Worm (Caenorhabditis elegans) whole organism, midembryonic: ENCODE data around the gene F26F12.8.
A peak's percentile ranks its signal among the peaks of the same experiment; 100 is the strongest.

ENCODE experiments used
- T22C8.4 ChIP-seq: fragments of 200-800 bp; sonication (Bioruptor generic); IDR thresholded peaks from 2 replicates; pipeline ENCODE4 v1.3.6; 2022; ENCODE audit warnings: missing genetic modification characterization, missing compliant biosample characterization
- cog-1 ChIP-seq: sonication (generic microtip); optimal IDR thresholded peaks from 2 replicates; lab custom pipeline; 2016; ENCODE audit warnings: missing genetic modification characterization, missing compliant biosample characterization
- flt-1 ChIP-seq: fragments of 200-800 bp; sonication (Bioruptor generic); IDR thresholded peaks from 2 replicates; pipeline ENCODE4 v1.3.6; 2022; ENCODE audit warnings: missing genetic modification characterization, missing compliant biosample characterization
- klf-2 ChIP-seq: fragments of 200-800 bp; sonication (Bioruptor generic); conservative IDR thresholded peaks from 2 replicates; pipeline ENCODE4 v1.3.6; 2022; ENCODE audit warnings: missing genetic modification reagents, missing genetic modification characterization, missing compliant biosample characterization
- med-1 ChIP-seq: sonication (generic microtip); optimal IDR thresholded peaks from 2 replicates; lab custom pipeline; 2017; ENCODE audit warnings: missing genetic modification characterization, mild to moderate bottlenecking, missing compliant biosample characterization, antibody characterized with exemption, missing genetic modification reagents; ENCODE audit not compliant: insufficient read depth
- ref-1 ChIP-seq: fragments of 200-800 bp; sonication (Bioruptor generic); conservative IDR thresholded peaks from 2 replicates; pipeline ENCODE4 v1.3.6; 2022; ENCODE audit warnings: missing genetic modification reagents, missing genetic modification characterization, missing compliant biosample characterization
- tab-1 ChIP-seq: fragments of 200-800 bp; sonication (Bioruptor generic); IDR thresholded peaks from 2 replicates; pipeline ENCODE4 v1.3.6; 2022; ENCODE audit warnings: missing genetic modification characterization, missing compliant biosample characterization
- ztf-23 ChIP-seq: fragments of 200-800 bp; sonication (Bioruptor generic); IDR thresholded peaks from 2 replicates; pipeline ENCODE4 v1.3.6; 2022; ENCODE audit warnings: missing genetic modification reagents, missing genetic modification characterization, missing compliant biosample characterization
- ztf-29 ChIP-seq: fragments of 200-800 bp; sonication (Bioruptor generic); IDR thresholded peaks from 2 replicates; pipeline ENCODE4 v1.3.6; 2022; ENCODE audit warnings: missing genetic modification reagents, missing genetic modification characterization, missing compliant biosample characterization

F26F12.8 gene

DNA sequence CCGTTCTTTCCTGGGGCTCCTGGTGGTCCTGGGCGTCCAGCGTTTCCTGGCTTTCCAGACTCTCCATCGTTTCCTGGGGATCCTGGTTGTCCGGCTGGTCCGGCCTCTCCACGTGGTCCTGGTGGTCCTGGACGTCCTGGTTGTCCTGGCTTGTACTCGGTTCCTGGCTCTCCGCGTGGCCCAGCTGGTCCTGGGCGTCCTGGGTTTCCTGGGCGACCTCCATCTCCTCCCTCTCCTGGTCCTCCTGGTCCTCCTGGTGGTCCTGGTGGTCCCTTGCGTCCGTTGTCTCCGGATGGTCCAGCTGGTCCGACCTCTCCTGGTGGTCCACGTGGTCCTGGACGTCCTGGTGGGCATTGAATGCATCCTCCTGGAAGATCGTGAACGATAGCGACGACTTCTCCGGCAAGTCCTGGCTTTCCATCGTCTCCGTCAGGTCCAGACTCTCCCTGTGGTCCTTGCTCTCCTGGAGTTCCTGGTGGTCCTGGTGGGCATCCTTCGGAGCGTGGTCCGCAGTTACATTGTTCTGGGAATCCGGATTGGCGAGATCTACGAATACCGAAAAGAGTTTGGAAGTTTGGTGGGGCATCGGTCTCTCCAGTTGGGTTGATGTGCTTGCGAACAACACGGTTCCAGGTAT is 26.2 kb downstream of the F26F12.8 start:
- TF ChIP-seq ztf-29 (no peak), flt-1 (GFP tag; lab: Robert Waterston, UW) (no peak), med-1 (GFP tag; lab: Kevin White, UChicago) (no peak), cog-1 (no peak), tab-1 (0 out of 2 replicates have a peak, but pooled peaks have one; percentile 17), ztf-23 (GFP tag; lab: Robert Waterston, UW) (no peak), T22C8.4 (no peak), ref-1 (GFP tag; lab: Robert Waterston, UW) (no peak)

DNA sequence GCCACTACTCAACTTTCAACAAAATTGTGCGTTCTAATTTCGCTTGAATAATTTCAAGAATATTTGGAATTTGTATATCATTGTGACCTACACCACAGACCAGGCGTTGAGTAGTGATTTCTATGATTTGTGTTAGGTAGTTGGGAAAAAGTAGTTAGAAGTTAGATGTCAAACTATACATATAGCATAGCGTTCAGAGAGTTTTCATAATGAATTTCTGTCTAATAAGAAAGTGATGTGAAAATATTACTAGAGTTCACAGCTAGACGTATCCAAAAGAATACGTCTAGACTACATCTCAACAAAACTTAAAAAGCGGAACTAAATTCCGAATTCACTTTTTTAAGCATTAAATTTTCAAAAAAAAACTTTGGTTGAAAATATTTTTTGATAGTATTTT is 26.9 kb downstream of the F26F12.8 start:
- TF ChIP-seq med-1 (GFP tag; lab: Kevin White, UChicago) = no peak
- TF ChIP-seq klf-2 (GFP tag; lab: Robert Waterston, UW) = no peak
- TF ChIP-seq T22C8.4 = no peak
- no peak for TF ChIP-seq cog-1
- no peak for TF ChIP-seq ztf-23 (GFP tag; lab: Robert Waterston, UW)
- no peak for TF ChIP-seq flt-1 (GFP tag; lab: Robert Waterston, UW)
- TF ChIP-seq tab-1 = no peak
- TF ChIP-seq ref-1 (GFP tag; lab: Robert Waterston, UW) = no peak
- no peak for TF ChIP-seq ztf-29

ce11 chrV:5833531-5833930 is 28.8 kb downstream of the F26F12.8 start, which contains the start of gene srh-76:
Gene srh-76, plus strand, starts transcription at chrV:5833831.
- TF ChIP-seq ztf-23 (GFP tag; lab: Robert Waterston, UW) (no peak), ztf-29 (no peak), tab-1 (no peak), T22C8.4 (no peak), ref-1 (GFP tag; lab: Robert Waterston, UW) (no peak), med-1 (GFP tag; lab: Kevin White, UChicago) (no peak), flt-1 (GFP tag; lab: Robert Waterston, UW) (no peak), klf-2 (GFP tag; lab: Robert Waterston, UW) (no peak)

DNA sequence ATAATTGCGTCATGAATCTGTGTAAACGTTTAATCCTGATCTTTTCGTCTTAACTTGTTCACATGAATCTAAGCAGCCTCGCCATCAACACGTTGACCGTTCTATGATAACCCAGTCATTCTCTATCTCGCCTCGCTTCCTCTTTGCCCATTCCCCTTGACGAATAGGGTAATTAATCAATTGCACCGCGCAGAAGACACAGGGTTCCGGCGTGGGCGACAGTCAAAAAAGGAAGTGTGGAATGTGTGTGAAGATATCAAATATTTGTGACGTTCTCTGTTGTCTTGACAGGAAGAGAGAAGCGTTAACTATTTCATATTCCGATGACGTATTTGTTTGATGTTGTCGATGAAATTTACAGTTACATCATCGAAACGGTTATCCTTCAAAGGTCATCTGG is 29.5 kb downstream of the F26F12.8 start:
- no peak for TF ChIP-seq ztf-23 (GFP tag; lab: Robert Waterston, UW)
- no peak for TF ChIP-seq flt-1 (GFP tag; lab: Robert Waterston, UW)
- no peak for TF ChIP-seq ztf-29
- no peak for TF ChIP-seq cog-1
- TF ChIP-seq med-1 (GFP tag; lab: Kevin White, UChicago) = no peak
- TF ChIP-seq ref-1 (GFP tag; lab: Robert Waterston, UW) = no peak
- no peak for TF ChIP-seq tab-1
- no peak for TF ChIP-seq T22C8.4
- TF ChIP-seq klf-2 (GFP tag; lab: Robert Waterston, UW) = no peak

DNA sequence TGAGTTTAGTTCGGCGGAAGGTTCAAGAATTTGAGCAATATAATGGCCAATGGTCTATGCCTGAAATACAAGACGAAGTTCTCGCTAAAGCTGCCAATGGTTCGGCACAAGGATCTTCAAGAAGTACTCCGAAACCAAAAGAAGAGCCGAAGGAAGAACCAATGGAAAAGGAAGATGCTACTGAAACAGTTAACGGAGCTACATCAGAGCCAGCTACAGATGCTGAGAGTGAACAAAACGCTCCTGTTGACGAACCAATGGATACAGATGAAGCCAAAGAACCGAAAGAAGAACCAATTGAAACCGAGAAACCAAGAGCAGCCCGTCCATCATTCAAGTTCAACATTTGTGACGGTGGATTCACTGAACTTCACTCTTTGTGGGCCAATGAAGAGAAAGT is 31.1 kb downstream of the F26F12.8 start:
- TF ChIP-seq ref-1 (GFP tag; lab: Robert Waterston, UW) (no peak), cog-1 (no peak), ztf-29 (no peak), flt-1 (GFP tag; lab: Robert Waterston, UW) (no peak), tab-1 (no peak), med-1 (GFP tag; lab: Kevin White, UChicago) (no peak), klf-2 (GFP tag; lab: Robert Waterston, UW) (no peak)

ce11 chrV:5826592-5826991 is 35.7 kb downstream of the F26F12.8 start, which contains the start of gene let-418:
Gene let-418, plus strand, starts transcription at chrV:5826833.
- no peak for TF ChIP-seq klf-2 (GFP tag; lab: Robert Waterston, UW)
- TF ChIP-seq ztf-29 = no peak
- TF ChIP-seq ztf-23 (GFP tag; lab: Robert Waterston, UW) = no peak
- no peak for TF ChIP-seq ref-1 (GFP tag; lab: Robert Waterston, UW)
- no peak for TF ChIP-seq tab-1
- TF ChIP-seq cog-1 = no peak
- TF ChIP-seq flt-1 (GFP tag; lab: Robert Waterston, UW) = no peak
- TF ChIP-seq med-1 (GFP tag; lab: Kevin White, UChicago) = no peak
- TF ChIP-seq T22C8.4 = no peak

DNA sequence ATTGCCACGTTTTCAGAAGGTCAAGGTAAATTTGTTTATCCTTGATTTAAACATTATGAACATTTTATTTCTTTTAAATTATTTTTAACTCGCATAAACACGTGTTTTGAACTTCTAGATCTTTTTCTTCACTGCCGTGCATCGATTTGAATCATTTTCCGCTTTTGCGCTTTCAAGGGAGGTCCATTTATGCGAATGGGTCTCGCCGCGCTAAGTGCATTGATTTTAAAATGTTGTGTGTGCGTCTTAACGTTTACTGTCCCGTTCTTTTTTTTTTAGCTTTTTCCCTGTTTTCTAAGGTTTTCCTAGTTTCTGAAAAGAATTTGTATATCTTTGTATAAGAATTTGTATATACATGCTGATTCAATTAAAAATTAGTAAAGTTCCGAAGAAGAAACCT is 36.9 kb downstream of the F26F12.8 start:
- TF ChIP-seq T22C8.4 (no peak), flt-1 (GFP tag; lab: Robert Waterston, UW) (no peak), ztf-29 (no peak), klf-2 (GFP tag; lab: Robert Waterston, UW) (no peak), med-1 (GFP tag; lab: Kevin White, UChicago) (no peak), ref-1 (GFP tag; lab: Robert Waterston, UW) (no peak)

DNA sequence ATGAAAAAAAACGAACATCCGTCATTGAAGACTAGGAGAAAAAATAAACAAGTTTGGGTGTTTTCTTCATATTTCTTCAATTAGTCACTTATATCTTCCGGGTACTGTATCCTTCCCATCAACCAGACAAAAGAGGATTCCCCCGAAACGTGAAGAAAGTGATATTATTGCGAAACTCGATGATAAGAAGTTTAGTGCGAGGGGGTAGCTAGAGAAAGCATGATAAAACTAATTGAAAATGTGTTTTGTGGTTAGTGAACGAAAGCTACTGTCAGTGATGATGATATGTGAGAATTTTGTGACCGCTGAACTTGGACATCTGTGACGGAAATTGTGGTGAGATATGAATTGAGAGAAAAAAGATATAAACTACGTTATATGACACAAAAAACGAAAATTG is 39.4 kb downstream of the F26F12.8 start:
- TF ChIP-seq T22C8.4 (no peak), ztf-23 (GFP tag; lab: Robert Waterston, UW) (no peak)

DNA sequence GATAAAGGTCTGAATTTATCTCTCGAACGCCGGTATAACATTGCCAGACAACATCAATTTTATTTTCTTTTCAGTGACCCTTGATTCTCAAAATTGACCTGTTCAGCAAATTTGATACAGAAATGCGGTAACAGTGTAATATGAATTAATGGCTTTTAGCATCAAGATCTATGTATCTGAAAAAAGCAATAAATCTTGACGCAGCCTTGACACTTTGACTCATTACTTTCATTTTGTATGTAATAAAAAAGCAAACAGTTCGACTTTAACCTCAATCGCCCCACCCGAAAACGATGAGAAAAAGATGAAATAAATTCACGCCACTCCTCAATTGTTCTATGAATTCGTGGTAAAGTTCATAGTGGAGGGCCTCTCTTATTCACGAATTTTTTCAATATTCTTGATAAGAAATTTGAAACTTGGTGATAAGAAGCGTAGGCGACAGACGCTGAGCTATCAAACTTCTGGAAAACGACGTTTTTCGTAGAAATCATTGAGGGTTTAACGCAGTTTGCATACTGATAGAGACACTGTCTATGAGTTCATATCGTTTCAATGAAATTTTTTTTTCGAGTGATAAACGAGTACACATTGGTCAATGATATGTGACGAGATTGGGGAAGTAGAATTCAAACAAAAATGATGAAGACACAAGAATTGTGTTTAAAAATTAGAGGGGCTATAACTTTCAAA is 40.7 kb downstream of the F26F12.8 start:
- TF ChIP-seq T22C8.4 (no peak), ref-1 (GFP tag; lab: Robert Waterston, UW) (no peak), ztf-23 (GFP tag; lab: Robert Waterston, UW) (no peak), tab-1 (no peak), flt-1 (GFP tag; lab: Robert Waterston, UW) (no peak), klf-2 (GFP tag; lab: Robert Waterston, UW) (no peak), med-1 (GFP tag; lab: Kevin White, UChicago) (no peak), cog-1 (no peak), ztf-29 (no peak)

DNA sequence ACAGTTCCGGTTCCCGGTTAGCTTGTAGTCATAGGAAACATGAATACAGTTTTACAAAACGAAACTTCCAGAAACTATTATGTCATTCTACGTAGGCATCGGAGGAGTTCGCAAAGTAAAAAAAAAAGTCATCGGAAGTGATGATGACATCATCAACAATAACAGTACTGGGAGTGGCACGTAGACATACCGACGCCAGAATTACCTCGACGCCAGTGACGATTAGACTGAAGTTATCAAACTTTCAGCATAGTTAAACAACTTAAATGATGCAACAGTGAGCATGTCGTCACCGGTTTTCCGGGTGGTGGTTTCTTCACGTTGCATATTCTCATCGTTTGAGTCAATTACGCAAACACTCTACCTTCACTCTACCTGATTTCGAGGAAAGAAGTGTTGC is 41.9 kb downstream of the F26F12.8 start:
- TF ChIP-seq klf-2 (GFP tag; lab: Robert Waterston, UW) (no peak), flt-1 (GFP tag; lab: Robert Waterston, UW) (no peak), cog-1 (no peak), med-1 (GFP tag; lab: Kevin White, UChicago) (no peak), tab-1 (no peak), T22C8.4 (no peak), ztf-23 (GFP tag; lab: Robert Waterston, UW) (no peak)
